Worm (Caenorhabditis elegans) whole organism, L4 larva: Measurements from ENCODE around the gene srlf-33.
A peak's percentile ranks its signal among the peaks of the same experiment; 100 is the strongest.

Experiments used
- F10B5.3 ChIP-seq: sonication (generic microtip); optimal IDR thresholded peaks from 2 replicates; lab custom pipeline; 2016; ENCODE audit warnings: mild to moderate bottlenecking, missing genetic modification characterization, missing compliant biosample characterization
- F26F4.8 ChIP-seq: fragments of 200-800 bp; sonication (Bioruptor generic); conservative IDR thresholded peaks from 2 replicates; pipeline ENCODE4 v1.3.6; 2022; ENCODE audit warnings: missing genetic modification characterization, missing compliant biosample characterization
- F44E2.7 ChIP-seq: fragments of 200-800 bp; sonication (Bioruptor generic); IDR thresholded peaks from 2 replicates; pipeline ENCODE4 v2.1.2; 2022; ENCODE audit warnings: missing genetic modification characterization, missing compliant biosample characterization
- F49E8.2 ChIP-seq: sonication (generic microtip); optimal IDR thresholded peaks from 2 replicates; lab custom pipeline; 2016; ENCODE audit warnings: missing compliant biosample characterization, mild to moderate bottlenecking, missing genetic modification characterization, borderline replicate concordance
- T26A8.4 ChIP-seq: fragments of 200-800 bp; sonication (Bioruptor generic); IDR thresholded peaks from 2 replicates; pipeline ENCODE4 v1.3.6; 2022; ENCODE audit warnings: missing genetic modification characterization, missing compliant biosample characterization
- Y48G9A.11 ChIP-seq: fragments of 200-800 bp; sonication (Bioruptor generic); IDR thresholded peaks from 2 replicates; pipeline ENCODE4 v1.3.6; 2022; ENCODE audit warnings: missing genetic modification reagents, missing genetic modification characterization, missing compliant biosample characterization
- Y5F2A.4 ChIP-seq: fragments of 200-800 bp; sonication (Bioruptor generic); optimal IDR thresholded peaks from 2 replicates; lab custom pipeline; 2018; ENCODE audit warnings: mild to moderate bottlenecking, missing genetic modification characterization, missing compliant biosample characterization
- Y75B8A.6 ChIP-seq: fragments of 200-800 bp; sonication (Bioruptor generic); IDR thresholded peaks from 2 replicates; pipeline ENCODE4 v1.3.6; 2022; ENCODE audit warnings: missing genetic modification reagents, missing genetic modification characterization, missing compliant biosample characterization
- ZK337.2 ChIP-seq: fragments of 200-800 bp; sonication (Bioruptor generic); IDR thresholded peaks from 2 replicates; pipeline ENCODE4 v1.3.6; 2022; ENCODE audit warnings: missing genetic modification reagents, missing genetic modification characterization, missing compliant biosample characterization
- ZK546.5 ChIP-seq, 2 experiments: sonication (generic microtip); optimal IDR thresholded peaks; 2 replicates each; lab custom pipeline; 2017; ENCODE audit warnings: missing biosample characterization in 2 of 2, missing genetic modification characterization in 2 of 2
- aha-1 ChIP-seq: fragments of 150-350 bp; peaks from one replicate; lab custom pipeline; 2014; ENCODE audit warnings: missing biosample characterization, missing genetic modification characterization
- arid-1 ChIP-seq: fragments of 200-800 bp; sonication (Bioruptor generic); conservative IDR thresholded peaks from 2 replicates; pipeline ENCODE4 v1.3.6; 2022; ENCODE audit warnings: missing genetic modification reagents, missing genetic modification characterization, missing compliant biosample characterization
- ceh-28 ChIP-seq: fragments of 150-350 bp; optimal IDR thresholded peaks from 2 replicates; lab custom pipeline; 2014; ENCODE audit warnings: missing biosample characterization, missing genetic modification reagents, missing genetic modification characterization
- ceh-44 ChIP-seq: fragments of 200-800 bp; sonication (Bioruptor generic); IDR thresholded peaks from 2 replicates; pipeline ENCODE4 v1.3.6; 2022; ENCODE audit warnings: missing genetic modification reagents, missing genetic modification characterization, missing compliant biosample characterization
- ces-1 ChIP-seq: fragments of 150-350 bp; sonication (generic microtip); optimal IDR thresholded peaks from 4 replicates; lab custom pipeline; 2014; ENCODE audit warnings: missing biosample characterization, missing genetic modification reagents, missing genetic modification characterization
- ctbp-1 ChIP-seq: fragments of 200-800 bp; sonication (Bioruptor generic); IDR thresholded peaks from 2 replicates; pipeline ENCODE4 v1.3.6; 2022; ENCODE audit warnings: missing genetic modification reagents, missing genetic modification characterization, missing compliant biosample characterization
- daf-16 ChIP-seq, 3 experiments: sonication (generic microtip); optimal IDR thresholded peaks; 2 replicates each; lab custom pipeline; 2016 to 2017; ENCODE audit warnings: missing genetic modification characterization in 3 of 3, missing genetic modification reagents in 3 of 3, mild to moderate bottlenecking in 2 of 3, missing compliant biosample characterization in 2 of 3, missing biosample characterization in 1 of 3, moderate library complexity in 1 of 3
- daf-19 ChIP-seq: fragments of 200-800 bp; sonication (Bioruptor generic); conservative IDR thresholded peaks from 2 replicates; pipeline ENCODE4 v1.3.6; 2022; ENCODE audit warnings: missing genetic modification characterization, missing compliant biosample characterization
- daf-8 ChIP-seq: fragments of 200-800 bp; sonication (Bioruptor generic); IDR thresholded peaks from 2 replicates; pipeline ENCODE4 v1.3.6; 2022; ENCODE audit warnings: missing genetic modification characterization, missing compliant biosample characterization
- dmd-6 ChIP-seq: fragments of 200-800 bp; sonication (Bioruptor generic); IDR thresholded peaks from 2 replicates; pipeline ENCODE4 v1.3.6; 2022; ENCODE audit warnings: missing genetic modification reagents, missing genetic modification characterization, missing compliant biosample characterization
- dmd-8 ChIP-seq: fragments of 200-800 bp; sonication (Bioruptor generic); IDR thresholded peaks from 2 replicates; pipeline ENCODE4 v1.3.6; 2022; ENCODE audit warnings: missing genetic modification characterization, missing compliant biosample characterization
- duxl-1 ChIP-seq: sonication (generic microtip); optimal IDR thresholded peaks from 2 replicates; lab custom pipeline; 2016; ENCODE audit warnings: mild to moderate bottlenecking, missing genetic modification characterization, moderate library complexity, missing compliant biosample characterization; ENCODE audit not compliant: poor library complexity
- dve-1 ChIP-seq: sonication (generic microtip); optimal IDR thresholded peaks from 2 replicates; lab custom pipeline; 2017; ENCODE audit warnings: antibody characterized with exemption, mild to moderate bottlenecking, missing genetic modification characterization, missing compliant biosample characterization; ENCODE audit not compliant: insufficient read depth
- egl-43 ChIP-seq: fragments of 200-800 bp; sonication (Bioruptor generic); IDR thresholded peaks from 2 replicates; pipeline ENCODE4 v1.3.6; 2022; ENCODE audit warnings: missing genetic modification reagents, missing genetic modification characterization, missing compliant biosample characterization
- gei-8 ChIP-seq: fragments of 200-800 bp; sonication (Bioruptor generic); optimal IDR thresholded peaks from 2 replicates; lab custom pipeline; 2018; ENCODE audit warnings: mild to moderate bottlenecking, missing genetic modification characterization, missing compliant biosample characterization
- hlh-11 ChIP-seq: fragments of 200-800 bp; sonication (Bioruptor generic); optimal IDR thresholded peaks from 2 replicates; lab custom pipeline; 2018; ENCODE audit warnings: mild to moderate bottlenecking, missing genetic modification characterization, missing compliant biosample characterization
- hlh-30 ChIP-seq: sonication (generic microtip); optimal IDR thresholded peaks from 2 replicates; lab custom pipeline; 2017; ENCODE audit warnings: antibody characterized with exemption, mild to moderate bottlenecking, missing genetic modification characterization, missing compliant biosample characterization; ENCODE audit not compliant: insufficient read depth
- hmg-1.1 ChIP-seq: fragments of 200-800 bp; sonication (Bioruptor generic); IDR thresholded peaks from 2 replicates; pipeline ENCODE4 v1.3.6; 2022; ENCODE audit warnings: missing genetic modification reagents, missing genetic modification characterization, missing compliant biosample characterization
- lim-7 ChIP-seq: fragments of 200-800 bp; sonication (Bioruptor generic); IDR thresholded peaks from 2 replicates; pipeline ENCODE4 v1.3.6; 2022; ENCODE audit warnings: missing genetic modification characterization, missing compliant biosample characterization
- lin-1 ChIP-seq: fragments of 200-800 bp; sonication (Bioruptor generic); IDR thresholded peaks from 2 replicates; pipeline ENCODE4 v1.3.6; 2022; ENCODE audit warnings: missing genetic modification reagents, missing genetic modification characterization, missing compliant biosample characterization
- lin-13 ChIP-seq: fragments of 150-350 bp; optimal IDR thresholded peaks from 2 replicates; lab custom pipeline; 2014; ENCODE audit warnings: missing biosample characterization, missing genetic modification reagents, missing genetic modification characterization
- lsy-2 ChIP-seq, 2 experiments: fragments of 150-350 bp in 1 of 2; sonication (generic microtip) in 1 of 2; optimal IDR thresholded peaks; 2 replicates each; lab custom pipeline; 2014 to 2017; ENCODE audit warnings: missing biosample characterization in 2 of 2, missing genetic modification characterization in 2 of 2
- mdl-1 ChIP-seq, 2 experiments: fragments of 150-350 bp in 1 of 2; sonication (generic microtip) in 1 of 2; optimal IDR thresholded peaks; 2 replicates each; lab custom pipeline; 2014 to 2017; ENCODE audit warnings: missing biosample characterization in 2 of 2, missing genetic modification characterization in 2 of 2
- mxl-3 ChIP-seq: fragments of 200-800 bp; sonication (Bioruptor generic); optimal IDR thresholded peaks from 2 replicates; lab custom pipeline; 2018; ENCODE audit warnings: mild to moderate bottlenecking, missing genetic modification characterization, missing compliant biosample characterization
- nhr-102 ChIP-seq: sonication (generic microtip); optimal IDR thresholded peaks from 2 replicates; lab custom pipeline; 2016; ENCODE audit warnings: mild to moderate bottlenecking, missing genetic modification characterization, moderate library complexity, missing compliant biosample characterization
- nhr-237 ChIP-seq: sonication (generic microtip); optimal IDR thresholded peaks from 2 replicates; lab custom pipeline; 2017; ENCODE audit warnings: missing biosample characterization, missing genetic modification characterization
- nhr-28 ChIP-seq: fragments of 150-350 bp; optimal IDR thresholded peaks from 2 replicates; lab custom pipeline; 2014; ENCODE audit warnings: missing biosample characterization, missing genetic modification characterization
- nhr-41 ChIP-seq: fragments of 200-800 bp; sonication (Bioruptor generic); IDR thresholded peaks from 2 replicates; pipeline ENCODE4 v1.3.6; 2022; ENCODE audit warnings: missing genetic modification reagents, missing genetic modification characterization, missing compliant biosample characterization
- nhr-42 ChIP-seq: fragments of 200-800 bp; sonication (Bioruptor generic); IDR thresholded peaks from 2 replicates; pipeline ENCODE4 v1.3.6; 2022; ENCODE audit warnings: missing genetic modification characterization, missing compliant biosample characterization
- nhr-48 ChIP-seq: sonication (generic microtip); optimal IDR thresholded peaks from 2 replicates; lab custom pipeline; 2016; ENCODE audit warnings: mild to moderate bottlenecking, missing genetic modification characterization, missing compliant biosample characterization
- rbr-2 ChIP-seq: sonication (generic microtip); optimal IDR thresholded peaks from 2 replicates; lab custom pipeline; 2016; ENCODE audit warnings: missing genotype, missing genetic modification characterization, missing compliant biosample characterization
- saeg-2 ChIP-seq: fragments of 200-800 bp; sonication (Bioruptor generic); IDR thresholded peaks from 2 replicates; pipeline ENCODE4 v1.3.6; 2022; ENCODE audit warnings: missing genetic modification reagents, missing genetic modification characterization, missing compliant biosample characterization
- snpc-1.2 ChIP-seq: fragments of 200-800 bp; sonication (Bioruptor generic); IDR thresholded peaks from 2 replicates; pipeline ENCODE4 v1.3.6; 2022; ENCODE audit warnings: missing genetic modification reagents, missing genetic modification characterization, missing compliant biosample characterization
- spr-1 ChIP-seq: sonication (generic microtip); optimal IDR thresholded peaks from 2 replicates; lab custom pipeline; 2016; ENCODE audit warnings: mild to moderate bottlenecking, missing genetic modification characterization, missing compliant biosample characterization
- tag-97 ChIP-seq: fragments of 200-800 bp; sonication (Bioruptor generic); IDR thresholded peaks from 2 replicates; pipeline ENCODE4 v1.3.6; 2022; ENCODE audit warnings: missing genetic modification characterization, missing compliant biosample characterization
- tra-1 ChIP-seq: fragments of 200-800 bp; sonication (Bioruptor generic); IDR thresholded peaks from 2 replicates; pipeline ENCODE4 v1.3.6; 2022; ENCODE audit warnings: missing genetic modification reagents, missing genetic modification characterization, missing compliant biosample characterization
- vab-7 ChIP-seq: fragments of 200-800 bp; sonication (Bioruptor generic); IDR thresholded peaks from 2 replicates; pipeline ENCODE4 v1.3.6; 2022; ENCODE audit warnings: missing genetic modification reagents, missing genetic modification characterization, missing compliant biosample characterization
- zfp-3 ChIP-seq: fragments of 200-800 bp; sonication (Bioruptor generic); conservative IDR thresholded peaks from 2 replicates; pipeline ENCODE4 v1.3.6; 2022; ENCODE audit warnings: missing genetic modification reagents, missing genetic modification characterization, missing compliant biosample characterization
- ztf-7 ChIP-seq: fragments of 150-350 bp; optimal IDR thresholded peaks from 2 replicates; lab custom pipeline; 2014; ENCODE audit warnings: missing biosample characterization, missing genetic modification characterization

srlf-33 gene

ce11 chrIV:11928388-11928787 is 3.1 kb upstream of the srlf-33 start:
- peak; percentile 76; the same call in 1 of the 2 replicates for TF ChIP-seq saeg-2 (GFP tag; lab: Robert Waterston, UW)
- peak; percentile 6 for TF ChIP-seq nhr-48 (tag; lab: Kevin White, UChicago)
- TF ChIP-seq aha-1, result peak; percentile 96
- TF ChIP-seq ZK546.5 (tag; optimal IDR thresholded peaks at IDR 0.05; lab: Kevin White, UChicago), result no peak
- TF ChIP-seq mxl-3, result peak; percentile 53
- TF ChIP-seq egl-43 (GFP tag; lab: Robert Waterston, UW), result peak; percentile 87
- TF ChIP-seq nhr-102 (tag; lab: Kevin White, UChicago), result peak; percentile 21
- no peak for TF ChIP-seq ces-1
- 0 out of 2 replicates have a peak, but pooled peaks have one; percentile 33 for TF ChIP-seq tra-1 (GFP tag; lab: Robert Waterston, UW)
- peak; percentile 73 for TF ChIP-seq lim-7
- no peak for TF ChIP-seq F44E2.7 (GFP tag; lab: Robert Waterston, UW)
- TF ChIP-seq gei-8 (GFP tag; lab: Kevin White, UChicago), result no peak
- TF ChIP-seq ZK337.2, result peak; percentile 47; the same call in 1 of the 2 replicates
- TF ChIP-seq lsy-2 (tag; optimal IDR thresholded peaks at IDR 0.05; lab: Kevin White, UChicago), result peak in 1 of 2 experiments; percentile 48
- TF ChIP-seq ztf-7 (tag; lab: Kevin White, UChicago), result peak; percentile 4
- no peak for TF ChIP-seq lin-13 (GFP tag; lab: Kevin White, UChicago)
- TF ChIP-seq nhr-42 (GFP tag; lab: Robert Waterston, UW), result peak; percentile 70; the same call in 1 of the 2 replicates
- TF ChIP-seq arid-1 (GFP tag; lab: Robert Waterston, UW), result peak; percentile 71
- 0 out of 2 replicates have a peak, but pooled peaks have one; percentile 62 for TF ChIP-seq ctbp-1 (GFP tag; lab: Robert Waterston, UW)
- peak; percentile 56 for TF ChIP-seq T26A8.4
- peak in 1 of 2 experiments; percentile 29 for TF ChIP-seq daf-16 (GFP tag; optimal IDR thresholded peaks at IDR 0.05; lab: Kevin White, UChicago)
- peak; percentile 22 for TF ChIP-seq daf-16 (tag; optimal IDR thresholded peaks at IDR 0.05; lab: Kevin White, UChicago)
- peak; percentile 59; the same call in 1 of the 2 replicates for TF ChIP-seq F26F4.8 (GFP tag; lab: Robert Waterston, UW)
- TF ChIP-seq daf-8, result no peak
- TF ChIP-seq spr-1 (tag; lab: Kevin White, UChicago), result peak; percentile 39
- peak; percentile 68 for TF ChIP-seq hmg-1.1 (GFP tag; lab: Robert Waterston, UW)
- TF ChIP-seq daf-19 (GFP tag; lab: Robert Waterston, UW), result no peak
- peak; percentile 64; the same call in 1 of the 2 replicates for TF ChIP-seq vab-7 (GFP tag; lab: Robert Waterston, UW)
- TF ChIP-seq dmd-8, result peak; percentile 87; the same call in 1 of the 2 replicates
- 0 out of 2 replicates have a peak, but pooled peaks have one; percentile 38 for TF ChIP-seq nhr-41
- peak in 1 of 2 experiments; percentile 39 for TF ChIP-seq mdl-1 (tag; optimal IDR thresholded peaks at IDR 0.05; lab: Kevin White, UChicago)
- peak; percentile 45 for TF ChIP-seq rbr-2 (tag; lab: Kevin White, UChicago)
- TF ChIP-seq nhr-237 (tag; lab: Kevin White, UChicago), result no peak
- peak; percentile 91 for TF ChIP-seq snpc-1.2 (GFP tag; lab: Robert Waterston, UW)
- peak; percentile 60 for TF ChIP-seq hlh-30 (tag; lab: Kevin White, UChicago)
- TF ChIP-seq Y75B8A.6 (GFP tag; lab: Robert Waterston, UW), result no peak
- 0 out of 2 replicates have a peak, but pooled peaks have one; percentile 53 for TF ChIP-seq lin-1 (GFP tag; lab: Robert Waterston, UW)
- TF ChIP-seq ceh-28 (tag; lab: Kevin White, UChicago), result no peak
- peak; percentile 57 for TF ChIP-seq hlh-11 (tag; lab: Kevin White, UChicago)
- TF ChIP-seq nhr-28, result peak; percentile 40
- TF ChIP-seq dve-1 (tag; lab: Kevin White, UChicago), result peak; percentile 31
- TF ChIP-seq duxl-1 (tag; lab: Kevin White, UChicago), result peak; percentile 63
- peak; percentile 74 for TF ChIP-seq dmd-6 (GFP tag; lab: Robert Waterston, UW)
- no peak for TF ChIP-seq tag-97 (GFP tag; lab: Robert Waterston, UW)
- peak; percentile 61; the same call in 1 of the 2 replicates for TF ChIP-seq Y48G9A.11 (GFP tag; lab: Robert Waterston, UW)
- no peak for TF ChIP-seq zfp-3 (GFP tag; lab: Robert Waterston, UW)
- TF ChIP-seq F49E8.2, result peak; percentile 34
- peak; percentile 69; the same call in 1 of the 2 replicates for TF ChIP-seq ceh-44 (GFP tag; lab: Robert Waterston, UW)
- no peak for TF ChIP-seq Y5F2A.4
- no peak for TF ChIP-seq F10B5.3 (tag; lab: Kevin White, UChicago)
